Worm (Caenorhabditis elegans) whole organism, young adult: ENCODE measurements around the gene phg-1.

Experiments
- B0336.3 ChIP-seq: fragments of 200-800 bp; sonication (Bioruptor generic); IDR thresholded peaks from 2 replicates; pipeline ENCODE4 v1.3.6; 2022; ENCODE audit warnings: missing genetic modification characterization, missing compliant biosample characterization
- F57A8.1 ChIP-seq: fragments of 200-800 bp; sonication (Bioruptor generic); optimal IDR thresholded peaks from 2 replicates; lab custom pipeline; 2018; ENCODE audit warnings: mild to moderate bottlenecking, missing genetic modification characterization, moderate library complexity, missing compliant biosample characterization
- F57C9.4 ChIP-seq: sonication (generic microtip); optimal IDR thresholded peaks from 2 replicates; lab custom pipeline; 2017; ENCODE audit warnings: mild to moderate bottlenecking, missing genetic modification characterization, missing compliant biosample characterization
- K11D2.4 ChIP-seq: fragments of 200-800 bp; sonication (Bioruptor generic); IDR thresholded peaks from 2 replicates; pipeline ENCODE4 v1.3.6; 2022; ENCODE audit warnings: missing genetic modification reagents, missing genetic modification characterization, missing compliant biosample characterization
- K12H6.12 ChIP-seq: fragments of 200-800 bp; sonication (Bioruptor generic); optimal IDR thresholded peaks from 2 replicates; lab custom pipeline; 2018; ENCODE audit warnings: mild to moderate bottlenecking, missing genetic modification characterization, missing compliant biosample characterization
- T07F8.4 ChIP-seq: sonication (generic microtip); optimal IDR thresholded peaks from 2 replicates; lab custom pipeline; 2016; ENCODE audit warnings: mild to moderate bottlenecking, missing genetic modification characterization, moderate library complexity, missing compliant biosample characterization
- T26A5.8 ChIP-seq: sonication (generic microtip); optimal IDR thresholded peaks from 2 replicates; lab custom pipeline; 2016; ENCODE audit warnings: missing genetic modification characterization, missing compliant biosample characterization
- Y53G8AR.9 ChIP-seq: fragments of 200-800 bp; sonication (Bioruptor generic); conservative IDR thresholded peaks from 2 replicates; pipeline ENCODE4 v1.3.6; 2022; ENCODE audit warnings: missing genetic modification reagents, missing genetic modification characterization, missing compliant biosample characterization
- Y56A3A.18 ChIP-seq: fragments of 200-800 bp; sonication (Bioruptor generic); IDR thresholded peaks from 2 replicates; pipeline ENCODE4 v1.3.6; 2022; ENCODE audit warnings: missing genetic modification reagents, missing genetic modification characterization, missing compliant biosample characterization
- Y67H2A.10 ChIP-seq: fragments of 200-800 bp; sonication (Bioruptor generic); conservative IDR thresholded peaks from 2 replicates; pipeline ENCODE4 v1.3.6; 2022; ENCODE audit warnings: missing genetic modification reagents, missing genetic modification characterization, missing compliant biosample characterization
- akir-1 ChIP-seq: fragments of 200-800 bp; sonication (Bioruptor generic); optimal IDR thresholded peaks from 2 replicates; lab custom pipeline; 2018; ENCODE audit warnings: mild to moderate bottlenecking, missing genetic modification characterization, moderate library complexity, missing compliant biosample characterization
- aptf-2 ChIP-seq: fragments of 200-800 bp; sonication (Bioruptor generic); conservative IDR thresholded peaks from 2 replicates; pipeline ENCODE4 v1.3.6; 2022; ENCODE audit warnings: missing genetic modification reagents, missing genetic modification characterization, missing compliant biosample characterization
- atf-7 ChIP-seq: sonication (generic microtip); optimal IDR thresholded peaks from 2 replicates; lab custom pipeline; 2017; ENCODE audit warnings: mild to moderate bottlenecking, missing genetic modification characterization, missing compliant biosample characterization
- attf-5 ChIP-seq: fragments of 200-800 bp; sonication (Bioruptor generic); optimal IDR thresholded peaks from 2 replicates; lab custom pipeline; 2018; ENCODE audit warnings: mild to moderate bottlenecking, missing genetic modification characterization, missing compliant biosample characterization
- bed-1 ChIP-seq: fragments of 200-800 bp; sonication (Bioruptor generic); IDR thresholded peaks from 2 replicates; pipeline ENCODE4 v1.3.6; 2022; ENCODE audit warnings: missing genetic modification reagents, missing genetic modification characterization, missing compliant biosample characterization
- ccch-3 ChIP-seq: fragments of 200-800 bp; sonication (Bioruptor generic); optimal IDR thresholded peaks from 2 replicates; lab custom pipeline; 2018; ENCODE audit warnings: mild to moderate bottlenecking, missing genetic modification characterization, missing compliant biosample characterization
- cebp-1 ChIP-seq, 2 experiments: fragments of 200-800 bp in 1 of 2; sonication (Bioruptor generic) in 1 of 2; sonication (generic microtip) in 1 of 2; IDR thresholded peaks in 1 of 2; optimal IDR thresholded peaks in 1 of 2; 2 replicates each; pipeline versions ENCODE4 v1.3.6 to Lab custom; 2017 to 2022; ENCODE audit warnings: missing compliant biosample characterization in 2 of 2, missing genetic modification characterization in 2 of 2, mild to moderate bottlenecking in 1 of 2, missing genetic modification reagents in 1 of 2, moderate library complexity in 1 of 2
- chd-7 ChIP-seq: sonication (generic microtip); optimal IDR thresholded peaks from 2 replicates; lab custom pipeline; 2016; ENCODE audit warnings: mild to moderate bottlenecking, missing genetic modification characterization, moderate library complexity, missing compliant biosample characterization
- ekl-4 ChIP-seq: fragments of 200-800 bp; sonication (Bioruptor generic); IDR thresholded peaks from 2 replicates; pipeline ENCODE4 v1.3.6; 2022; ENCODE audit warnings: missing genetic modification reagents, missing genetic modification characterization, missing compliant biosample characterization
- hlh-26 ChIP-seq: fragments of 200-800 bp; sonication (Bioruptor generic); conservative IDR thresholded peaks from 2 replicates; pipeline ENCODE4 v1.3.6; 2022; ENCODE audit warnings: missing genetic modification reagents, missing genetic modification characterization, missing compliant biosample characterization
- hmg-1.2 ChIP-seq: fragments of 200-800 bp; sonication (Bioruptor generic); IDR thresholded peaks from 2 replicates; pipeline ENCODE4 v1.3.6; 2022; ENCODE audit warnings: missing genetic modification reagents, missing genetic modification characterization, missing compliant biosample characterization
- hsf-1 ChIP-seq: fragments of 200-800 bp; sonication (Bioruptor generic); IDR thresholded peaks from 2 replicates; pipeline ENCODE4 v1.3.6; 2022; ENCODE audit warnings: missing genetic modification reagents, missing genetic modification characterization, missing compliant biosample characterization
- lin-40 ChIP-seq: sonication (generic microtip); optimal IDR thresholded peaks from 2 replicates; lab custom pipeline; 2016; ENCODE audit warnings: missing genetic modification characterization, mild to moderate bottlenecking, missing compliant biosample characterization, missing genotype, missing genetic modification reagents
- lir-1 ChIP-seq: fragments of 200-800 bp; sonication (Bioruptor generic); conservative IDR thresholded peaks from 2 replicates; pipeline ENCODE4 v1.3.6; 2022; ENCODE audit warnings: missing genetic modification reagents, missing genetic modification characterization, missing compliant biosample characterization
- madf-6 ChIP-seq: fragments of 200-800 bp; sonication (Bioruptor generic); IDR thresholded peaks from 2 replicates; pipeline ENCODE4 v1.3.6; 2022; ENCODE audit warnings: missing genetic modification reagents, missing genetic modification characterization, missing compliant biosample characterization
- mcd-1 ChIP-seq: fragments of 200-800 bp; sonication (Bioruptor generic); IDR thresholded peaks from 2 replicates; pipeline ENCODE4 v1.3.6; 2022; ENCODE audit warnings: missing genetic modification reagents, missing genetic modification characterization, missing compliant biosample characterization
- mes-4 ChIP-seq: sonication (generic microtip); optimal IDR thresholded peaks from 2 replicates; lab custom pipeline; 2016; ENCODE audit warnings: missing genotype, missing genetic modification characterization, missing compliant biosample characterization
- nfya-1 ChIP-seq: sonication (generic microtip); optimal IDR thresholded peaks from 2 replicates; lab custom pipeline; 2017; ENCODE audit warnings: antibody characterized with exemption, missing compliant biosample characterization, missing genetic modification characterization, borderline replicate concordance; ENCODE audit not compliant: insufficient read depth
- nfyb-1 ChIP-seq: fragments of 200-800 bp; sonication (Bioruptor generic); IDR thresholded peaks from 2 replicates; pipeline ENCODE4 v1.3.6; 2022; ENCODE audit warnings: missing genetic modification reagents, missing genetic modification characterization, missing compliant biosample characterization
- nhr-179 ChIP-seq: sonication (generic microtip); optimal IDR thresholded peaks from 2 replicates; lab custom pipeline; 2016; ENCODE audit warnings: mild to moderate bottlenecking, missing genetic modification characterization, missing compliant biosample characterization
- nhr-27 ChIP-seq: fragments of 200-800 bp; sonication (Bioruptor generic); optimal IDR thresholded peaks from 2 replicates; lab custom pipeline; 2018; ENCODE audit warnings: mild to moderate bottlenecking, missing genetic modification characterization, moderate library complexity, missing compliant biosample characterization
- nhr-80 ChIP-seq: sonication (generic microtip); optimal IDR thresholded peaks from 2 replicates; lab custom pipeline; 2016; ENCODE audit warnings: missing genetic modification characterization, missing compliant biosample characterization
- nhr-90 ChIP-seq: sonication (generic microtip); optimal IDR thresholded peaks from 2 replicates; lab custom pipeline; 2016; ENCODE audit warnings: missing genotype, mild to moderate bottlenecking, missing genetic modification characterization, missing compliant biosample characterization
- rpc-1 ChIP-seq, 2 experiments: fragments of 150-350 bp in 1 of 2; sonication (generic microtip) in 1 of 2; optimal IDR thresholded peaks; 2 replicates each; lab custom pipeline; 2014 to 2018; ENCODE audit warnings: missing biosample characterization in 1 of 2, missing genetic modification characterization in 1 of 2, missing genetic modification reagents in 1 of 2, missing genotype in 1 of 2
- snpc-4 ChIP-seq, 5 experiments: fragments of 150-350 bp in 1 of 5; sonication (generic microtip) in 4 of 5; optimal IDR thresholded peaks; 2 replicates each; lab custom pipeline; 2014 to 2018; ENCODE audit warnings: missing genetic modification characterization in 5 of 5, missing biosample characterization in 3 of 5, antibody characterized with exemption in 2 of 5, mild to moderate bottlenecking in 2 of 5, missing compliant biosample characterization in 2 of 5, missing genotype in 2 of 5, moderate library complexity in 2 of 5, missing genetic modification reagents in 1 of 5
- tbp1 ChIP-seq: fragments of 200-800 bp; sonication (Bioruptor generic); optimal IDR thresholded peaks from 2 replicates; lab custom pipeline; 2018; ENCODE audit warnings: mild to moderate bottlenecking, missing genetic modification characterization, missing compliant biosample characterization
- unc-62 ChIP-seq: fragments of 150-350 bp; optimal IDR thresholded peaks from 2 replicates; lab custom pipeline; 2014; ENCODE audit warnings: missing biosample characterization, missing genetic modification reagents, missing genetic modification characterization
- zfh-2 ChIP-seq: fragments of 200-800 bp; sonication (Bioruptor generic); conservative IDR thresholded peaks from 2 replicates; pipeline ENCODE4 v1.3.6; 2022; ENCODE audit warnings: missing genetic modification reagents, missing genetic modification characterization, missing compliant biosample characterization
- zim-3 ChIP-seq: sonication (generic microtip); optimal IDR thresholded peaks from 2 replicates; lab custom pipeline; 2017; ENCODE audit warnings: mild to moderate bottlenecking, missing genetic modification characterization, moderate library complexity, missing compliant biosample characterization
- ztf-18 ChIP-seq: sonication (generic microtip); optimal IDR thresholded peaks from 2 replicates; lab custom pipeline; 2016; ENCODE audit warnings: missing genotype, mild to moderate bottlenecking, missing genetic modification characterization, missing compliant biosample characterization
- ztf-26 ChIP-seq: sonication (generic microtip); optimal IDR thresholded peaks from 2 replicates; lab custom pipeline; 2017; ENCODE audit warnings: missing genetic modification characterization, missing compliant biosample characterization
- ztf-3 ChIP-seq: fragments of 200-800 bp; sonication (Bioruptor generic); optimal IDR thresholded peaks from 2 replicates; lab custom pipeline; 2018; ENCODE audit warnings: mild to moderate bottlenecking, missing genetic modification characterization, missing compliant biosample characterization
- ztf-6 ChIP-seq: fragments of 200-800 bp; sonication (Bioruptor generic); IDR thresholded peaks from 2 replicates; pipeline ENCODE4 v1.3.6; 2022; ENCODE audit warnings: missing genetic modification reagents, missing genetic modification characterization, missing compliant biosample characterization

phg-1 gene

ce11 chrII:10167731-10168130 is 30.3 kb downstream of the phg-1 start:
- TF ChIP-seq nfya-1 (no peak), F57C9.4 (tag; lab: Kevin White, UChicago) (no peak), nhr-27 (tag; lab: Kevin White, UChicago) (no peak), B0336.3 (no peak), akir-1 (no peak), mes-4 (tag; lab: Kevin White, UChicago) (no peak), bed-1 (GFP tag; lab: Robert Waterston, UW) (no peak), nhr-179 (tag; lab: Kevin White, UChicago) (no peak), ztf-3 (no peak), ztf-6 (GFP tag; lab: Robert Waterston, UW) (no peak), Y67H2A.10 (GFP tag; lab: Robert Waterston, UW) (no peak), Y56A3A.18 (GFP tag; lab: Robert Waterston, UW) (no peak)

ce11 chrII:10168905-10169782 is 31.7 kb downstream of the phg-1 start, which contains the start of gene daf-19:
TSS of gene daf-19 (minus strand) at chrII:10169346.
- TF ChIP-seq mes-4 (tag; lab: Kevin White, UChicago) (no peak), nfya-1 (no peak), nhr-27 (tag; lab: Kevin White, UChicago) (no peak), snpc-4 (GFP tag; optimal IDR thresholded peaks at IDR 0.05; lab: Kevin White, UChicago) (no peak), snpc-4 (tag; optimal IDR thresholded peaks at IDR 0.05; lab: Kevin White, UChicago) (peak in 1 of 4 experiments; percentile 17), atf-7 (peak; percentile 4), nfyb-1 (GFP tag; lab: Robert Waterston, UW) (peak; percentile 79), Y53G8AR.9 (GFP tag; lab: Robert Waterston, UW) (no peak), ztf-26 (tag; lab: Kevin White, UChicago) (peak; percentile 6), K12H6.12 (tag; lab: Kevin White, UChicago) (peak; percentile 35), ekl-4 (0 out of 2 replicates have a peak, but pooled peaks have one; percentile 33), attf-5 (GFP tag; lab: Kevin White, UChicago) (peak; percentile 38), mcd-1 (no peak; the same call in 1 of the 2 replicates), F57A8.1 (GFP tag; lab: Kevin White, UChicago) (no peak), B0336.3 (0 out of 2 replicates have a peak, but pooled peaks have one; percentile 21), nhr-80 (tag; lab: Kevin White, UChicago) (peak; percentile 35), cebp-1 (GFP tag; IDR thresholded peaks at IDR 0.05; lab: Robert Waterston, UW) (no peak), cebp-1 (tag; optimal IDR thresholded peaks at IDR 0.05; lab: Kevin White, UChicago) (peak; percentile 64), zim-3 (tag; lab: Kevin White, UChicago) (no peak), aptf-2 (GFP tag; lab: Robert Waterston, UW) (no peak), rpc-1 (optimal IDR thresholded peaks at IDR 0.05; lab: Kevin White, UChicago) (no peak), rpc-1 (tag; optimal IDR thresholded peaks at IDR 0.05; lab: Kevin White, UChicago) (no peak), hmg-1.2 (GFP tag; lab: Robert Waterston, UW) (peak; percentile 64; the same call in 1 of the 2 replicates), chd-7 (tag; lab: Kevin White, UChicago) (peak; percentile 40), unc-62 (GFP tag; lab: Kevin White, UChicago) (no peak), K11D2.4 (0 out of 2 replicates have a peak, but pooled peaks have one; percentile 31), tbp1 (peak; percentile 24), zfh-2 (peak; percentile 70), hlh-26 (no peak), madf-6 (GFP tag; lab: Robert Waterston, UW) (peak; percentile 23; the same call in 1 of the 2 replicates), T26A5.8 (tag; lab: Kevin White, UChicago) (no peak), lin-40 (tag; lab: Kevin White, UChicago) (peak; percentile 23), ztf-18 (tag; lab: Kevin White, UChicago) (peak; percentile 12), hsf-1 (no peak), nhr-90 (tag; lab: Kevin White, UChicago) (no peak), lir-1 (GFP tag; lab: Robert Waterston, UW) (no peak; the same call in 1 of the 2 replicates), ccch-3 (GFP tag; lab: Kevin White, UChicago) (no peak), ztf-3 (no peak), T07F8.4 (no peak)
